Worm (Caenorhabditis elegans): ENCODE data around the gene T24H10.5.

DNA sequence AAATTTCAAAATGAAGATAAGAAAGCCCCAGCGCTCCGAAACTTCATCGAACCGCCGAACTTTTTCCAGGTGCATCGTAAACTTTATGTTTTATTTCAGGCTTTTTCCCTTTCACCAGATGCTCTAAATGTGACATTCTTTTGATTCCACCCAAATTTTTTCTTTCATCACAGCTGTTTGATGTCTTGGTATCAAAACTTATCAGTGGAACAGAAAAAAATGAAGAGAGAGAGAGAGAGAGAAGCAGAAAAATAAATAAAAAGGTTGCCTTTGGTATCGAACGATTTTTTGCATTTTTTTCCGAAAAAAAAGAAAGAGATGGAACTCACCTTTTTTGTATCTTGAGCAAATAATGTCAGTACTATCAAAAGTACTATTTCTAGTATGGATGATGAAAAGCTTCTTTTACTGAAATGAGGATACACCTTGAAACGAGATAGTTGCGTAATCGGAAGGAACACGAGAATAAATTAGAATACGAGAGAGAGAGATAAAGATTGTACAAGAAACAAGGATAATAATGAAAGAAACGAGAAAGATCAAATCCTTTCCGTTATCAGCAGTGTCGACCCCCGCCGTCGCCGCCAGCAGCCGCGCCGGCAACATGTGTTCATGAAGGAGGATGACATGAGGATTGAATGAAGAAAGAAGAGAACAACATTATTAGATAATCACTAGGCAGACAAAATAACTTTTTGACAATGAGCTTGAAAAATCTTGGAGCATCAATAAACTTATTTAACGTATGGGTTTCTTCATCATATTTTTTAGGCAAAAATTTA lies 24.6 kb upstream of the T24H10.5 start:
- peak; percentile 46 for TF ChIP-seq unc-62 (GFP tag; optimal IDR thresholded peaks at IDR 0.05)
- TF ChIP-seq ces-1 (GFP tag; optimal IDR thresholded peaks at IDR 0.05) = no peak
- no peak for TF ChIP-seq lsy-2 (tag; optimal IDR thresholded peaks at IDR 0.05)
- no peak for TF ChIP-seq nhr-12 (tag; optimal IDR thresholded peaks at IDR 0.05)
- TF ChIP-seq ztf-11 (tag; optimal IDR thresholded peaks at IDR 0.05) = no peak
- peak; percentile 54 for TF ChIP-seq unc-120 (tag; optimal IDR thresholded peaks at IDR 0.05; ENCODE audit: poor library complexity, severe bottlenecking)
- TF ChIP-seq snpc-4 (tag; optimal IDR thresholded peaks at IDR 0.05) = no peak
- TF ChIP-seq elt-3 (tag; optimal IDR thresholded peaks at IDR 0.05) = no peak
- TF ChIP-seq sptf-1 (tag; optimal IDR thresholded peaks at IDR 0.05) = no peak
- no peak for TF ChIP-seq lin-13 (tag; optimal IDR thresholded peaks at IDR 0.05)
- no peak for TF ChIP-seq pha-4 (tag; optimal IDR thresholded peaks at IDR 0.05)
- no peak for TF ChIP-seq cnd-1 (tag; optimal IDR thresholded peaks at IDR 0.05)
- TF ChIP-seq nhr-28 (tag; optimal IDR thresholded peaks at IDR 0.05) = no peak
